Fruit fly (Drosophila melanogaster) Kc167 (cell line): ENCODE measurements around the gene CG15922.

Experiments
- Sin3A ChIP-seq: fragments of >200 bp; optimal IDR thresholded peaks from 2 replicates; lab custom pipeline; 2018; ENCODE audit warnings: missing external identifiers
- insv ChIP-seq: fragments of >200 bp; optimal IDR thresholded peaks from 3 replicates; lab custom pipeline; 2018; ENCODE audit warnings: missing external identifiers
- psq ChIP-seq: fragments of >200 bp; optimal IDR thresholded peaks from 2 replicates; lab custom pipeline; 2017; ENCODE audit warnings: missing external identifiers

- TF ChIP-seq psq (lab: Kevin White, UChicago) (no peak), Sin3A (lab: Kevin White, UChicago) (no peak), insv (lab: Kevin White, UChicago) (no peak)
Measured at dm6 chr3R:20587630-20588479, 27.8 kb upstream of the CG15922 start, which contains the start of gene Septin2.
